Worm (Caenorhabditis elegans) whole organism, L2 larva: ENCODE results near the gene pmp-1.

Experiments used
- C34F6.9 ChIP-seq: fragments of 150-350 bp; optimal IDR thresholded peaks from 2 replicates; lab custom pipeline; 2014; ENCODE audit warnings: missing biosample characterization, missing genetic modification characterization
- F13H6.1 ChIP-seq: sonication (generic microtip); optimal IDR thresholded peaks from 2 replicates; lab custom pipeline; 2016; ENCODE audit warnings: missing genetic modification characterization, missing compliant biosample characterization
- R02D3.7 ChIP-seq: fragments of 150-350 bp; optimal IDR thresholded peaks from 2 replicates; lab custom pipeline; 2014; ENCODE audit warnings: missing biosample characterization, missing genetic modification characterization
- Y55F3AM.14 ChIP-seq: fragments of 200-800 bp; sonication (Bioruptor generic); optimal IDR thresholded peaks from 2 replicates; lab custom pipeline; 2018; ENCODE audit warnings: mild to moderate bottlenecking, missing genetic modification characterization, missing compliant biosample characterization
- ZK546.5 ChIP-seq: sonication (generic microtip); optimal IDR thresholded peaks from 2 replicates; lab custom pipeline; 2017; ENCODE audit warnings: missing biosample characterization, missing genetic modification characterization
- alr-1 ChIP-seq: fragments of 150-350 bp; optimal IDR thresholded peaks from 2 replicates; lab custom pipeline; 2014; ENCODE audit warnings: missing biosample characterization, missing genetic modification characterization
- aly-2 ChIP-seq: fragments of 150-350 bp; optimal IDR thresholded peaks from 2 replicates; lab custom pipeline; 2014; ENCODE audit warnings: missing biosample characterization, missing genetic modification characterization
- ama-1 ChIP-seq: fragments of 150-350 bp; optimal IDR thresholded peaks from 2 replicates; lab custom pipeline; 2018; ENCODE audit warnings: inconsistent platforms
- blmp-1 ChIP-seq: sonication (generic microtip); optimal IDR thresholded peaks from 2 replicates; lab custom pipeline; 2017; ENCODE audit warnings: missing genetic modification characterization, mild to moderate bottlenecking, missing compliant biosample characterization, antibody characterized with exemption, moderate library complexity; ENCODE audit not compliant: insufficient read depth
- ceh-82 ChIP-seq: fragments of 150-350 bp; optimal IDR thresholded peaks from 2 replicates; lab custom pipeline; 2014; ENCODE audit warnings: missing biosample characterization, missing genetic modification characterization
- crh-2 ChIP-seq: sonication (generic microtip); optimal IDR thresholded peaks from 2 replicates; lab custom pipeline; 2017; ENCODE audit warnings: missing biosample characterization, missing genetic modification characterization
- dmd-4 ChIP-seq: sonication (generic microtip); optimal IDR thresholded peaks from 2 replicates; lab custom pipeline; 2017; ENCODE audit warnings: missing biosample characterization, missing genetic modification characterization
- egl-27 ChIP-seq: sonication (generic microtip); optimal IDR thresholded peaks from 3 replicates; lab custom pipeline; 2017; ENCODE audit warnings: missing biosample characterization, missing genetic modification reagents, missing genetic modification characterization
- elt-1 ChIP-seq: fragments of 150-350 bp; optimal IDR thresholded peaks from 2 replicates; lab custom pipeline; 2014; ENCODE audit warnings: missing biosample characterization, missing genetic modification characterization
- elt-3 ChIP-seq: sonication (generic microtip); optimal IDR thresholded peaks from 2 replicates; lab custom pipeline; 2017; ENCODE audit warnings: missing biosample characterization, missing genetic modification characterization
- fos-1 ChIP-seq: fragments of 150-350 bp; optimal IDR thresholded peaks from 2 replicates; lab custom pipeline; 2014; ENCODE audit warnings: missing biosample characterization, missing genetic modification characterization
- gmeb-1 ChIP-seq: fragments of 150-350 bp; optimal IDR thresholded peaks from 2 replicates; lab custom pipeline; 2014; ENCODE audit warnings: missing biosample characterization, missing genetic modification characterization
- lin-11 ChIP-seq: fragments of 150-350 bp; sonication (generic microtip); optimal IDR thresholded peaks from 2 replicates; lab custom pipeline; 2014; ENCODE audit warnings: missing biosample characterization, missing genetic modification characterization, inconsistent platforms, mixed read lengths
- lin-13 ChIP-seq: fragments of 150-350 bp; optimal IDR thresholded peaks from 2 replicates; lab custom pipeline; 2014; ENCODE audit warnings: missing biosample characterization, missing genetic modification reagents, missing genetic modification characterization
- lin-39 ChIP-seq: fragments of 150-350 bp; optimal IDR thresholded peaks from 2 replicates; lab custom pipeline; 2014; ENCODE audit warnings: missing biosample characterization, missing genetic modification reagents, missing genetic modification characterization
- lsy-2 ChIP-seq, 2 experiments: fragments of 150-350 bp in 1 of 2; sonication (generic microtip) in 1 of 2; optimal IDR thresholded peaks; 2 replicates each; lab custom pipeline; 2014 to 2017; ENCODE audit warnings: missing biosample characterization in 2 of 2, missing genetic modification characterization in 2 of 2
- mab-5 ChIP-seq: fragments of 150-350 bp; optimal IDR thresholded peaks from 2 replicates; lab custom pipeline; 2014; ENCODE audit warnings: missing biosample characterization, missing genetic modification characterization
- mdl-1 ChIP-seq, 2 experiments: fragments of 150-350 bp in 1 of 2; sonication (generic microtip) in 1 of 2; optimal IDR thresholded peaks; 2 replicates each; lab custom pipeline; 2017; ENCODE audit warnings: missing biosample characterization in 2 of 2, missing genetic modification characterization in 2 of 2
- nhr-10 ChIP-seq: sonication (generic microtip); optimal IDR thresholded peaks from 2 replicates; lab custom pipeline; 2017; ENCODE audit warnings: missing biosample characterization, missing genetic modification characterization
- nhr-11 ChIP-seq: fragments of 150-350 bp; optimal IDR thresholded peaks from 2 replicates; lab custom pipeline; 2014; ENCODE audit warnings: missing biosample characterization, missing genetic modification characterization
- nhr-12 ChIP-seq: fragments of 150-350 bp; optimal IDR thresholded peaks from 2 replicates; lab custom pipeline; 2014; ENCODE audit warnings: missing biosample characterization, missing genetic modification characterization
- nhr-129 ChIP-seq: fragments of 150-350 bp; optimal IDR thresholded peaks from 2 replicates; lab custom pipeline; 2014; ENCODE audit warnings: missing biosample characterization, missing genetic modification characterization
- nhr-23 ChIP-seq: fragments of 150-350 bp; optimal IDR thresholded peaks from 2 replicates; lab custom pipeline; 2014; ENCODE audit warnings: missing biosample characterization, missing genetic modification reagents, missing genetic modification characterization
- nhr-25 ChIP-seq: fragments of 150-350 bp; sonication (generic microtip); optimal IDR thresholded peaks from 3 replicates; lab custom pipeline; 2014; ENCODE audit warnings: missing biosample characterization, missing genetic modification characterization
- nhr-6 ChIP-seq: fragments of 150-350 bp; optimal IDR thresholded peaks from 2 replicates; lab custom pipeline; 2014; ENCODE audit warnings: missing biosample characterization, missing genetic modification characterization
- peb-1 ChIP-seq: fragments of 150-350 bp; optimal IDR thresholded peaks from 2 replicates; lab custom pipeline; 2014; ENCODE audit warnings: missing biosample characterization, missing genetic modification characterization
- sem-4 ChIP-seq: fragments of 150-350 bp; optimal IDR thresholded peaks from 2 replicates; lab custom pipeline; 2014; ENCODE audit warnings: missing biosample characterization, missing genetic modification reagents, missing genetic modification characterization
- sma-3 ChIP-seq: sonication (generic microtip); optimal IDR thresholded peaks from 2 replicates; lab custom pipeline; 2016; ENCODE audit warnings: missing genetic modification reagents, missing genetic modification characterization, missing compliant biosample characterization
- sma-9 ChIP-seq, 2 experiments: fragments of 150-350 bp in 1 of 2; sonication (generic microtip) in 1 of 2; optimal IDR thresholded peaks; 2 replicates each; lab custom pipeline; 2014 to 2016; ENCODE audit warnings: missing genetic modification characterization in 2 of 2, mild to moderate bottlenecking in 1 of 2, missing biosample characterization in 1 of 2, missing compliant biosample characterization in 1 of 2, missing genetic modification reagents in 1 of 2, moderate library complexity in 1 of 2
- snpc-4 ChIP-seq: fragments of 150-350 bp; optimal IDR thresholded peaks from 2 replicates; lab custom pipeline; 2014; ENCODE audit warnings: missing biosample characterization, missing genetic modification characterization
- unc-39 ChIP-seq: fragments of 150-350 bp; optimal IDR thresholded peaks from 2 replicates; lab custom pipeline; 2014; ENCODE audit warnings: missing biosample characterization, missing genetic modification characterization
- unc-55 ChIP-seq: fragments of 150-350 bp; sonication (generic microtip); optimal IDR thresholded peaks from 3 replicates; lab custom pipeline; 2014; ENCODE audit warnings: missing biosample characterization, missing genetic modification reagents, missing genetic modification characterization
- unc-62 ChIP-seq: fragments of 150-350 bp; optimal IDR thresholded peaks from 2 replicates; lab custom pipeline; 2014; ENCODE audit warnings: missing biosample characterization, missing genetic modification reagents, missing genetic modification characterization
- zag-1 ChIP-seq: fragments of 150-350 bp; optimal IDR thresholded peaks from 2 replicates; lab custom pipeline; 2014; ENCODE audit warnings: missing biosample characterization, missing genetic modification characterization
- ztf-1 ChIP-seq: fragments of 200-800 bp; sonication (Bioruptor generic); conservative IDR thresholded peaks from 2 replicates; pipeline ENCODE4 v1.3.6; 2022; ENCODE audit warnings: missing genetic modification characterization, missing compliant biosample characterization
- ztf-11 ChIP-seq: sonication (generic microtip); optimal IDR thresholded peaks from 2 replicates; lab custom pipeline; 2017; ENCODE audit warnings: missing biosample characterization, missing genetic modification characterization

Gene pmp-1

ce11 chrII:6846723-6847122 lies 36.8 kb downstream of the pmp-1 start:
- TF ChIP-seq mdl-1 (tag; optimal IDR thresholded peaks at IDR 0.05; lab: Kevin White, UChicago) (no peak), ZK546.5 (tag; lab: Kevin White, UChicago) (no peak), lsy-2 (tag; optimal IDR thresholded peaks at IDR 0.05; lab: Kevin White, UChicago) (no peak), mab-5 (tag; lab: Kevin White, UChicago) (no peak), nhr-12 (no peak), aly-2 (tag; lab: Kevin White, UChicago) (no peak), ztf-1 (no peak), sem-4 (tag; lab: Kevin White, UChicago) (no peak), snpc-4 (no peak), dmd-4 (no peak), nhr-23 (tag; lab: Kevin White, UChicago) (no peak), elt-1 (no peak), nhr-10 (no peak), lin-11 (tag; lab: Kevin White, UChicago) (no peak), fos-1 (tag; lab: Kevin White, UChicago) (no peak)
- TF ChIP-seq, all 48 proteins: peak for 0

- TF ChIP-seq snpc-4 = no peak
- peak; percentile 42 for TF ChIP-seq blmp-1 (tag; lab: Kevin White, UChicago)
- no peak for TF ChIP-seq ceh-82 (tag; lab: Kevin White, UChicago)
- TF ChIP-seq C34F6.9 (tag; lab: Kevin White, UChicago) = peak; percentile 6
- TF ChIP-seq elt-3 (tag; lab: Kevin White, UChicago) = no peak
- peak in 1 of 2 experiments; percentile 18 for TF ChIP-seq lsy-2 (tag; optimal IDR thresholded peaks at IDR 0.05; lab: Kevin White, UChicago)
- peak; percentile 3 for TF ChIP-seq nhr-25 (tag; lab: Kevin White, UChicago)
- peak; percentile 18 for TF ChIP-seq gmeb-1 (tag; lab: Kevin White, UChicago)
- TF ChIP-seq crh-2 (tag; lab: Kevin White, UChicago) = no peak
- TF ChIP-seq nhr-11 (tag; lab: Kevin White, UChicago) = no peak
- peak; percentile 74 for TF ChIP-seq egl-27
- TF ChIP-seq fos-1 (tag; lab: Kevin White, UChicago) = peak; percentile 29
Observed at ce11 chrII:6845006-6845459, 38.5 kb downstream of the pmp-1 start.

ce11 chrII:6844227-6845005 lies 39.1 kb downstream of the pmp-1 start:
- TF ChIP-seq unc-55 = peak; percentile 38
- no peak for TF ChIP-seq aly-2 (tag; lab: Kevin White, UChicago)
- TF ChIP-seq nhr-25 (tag; lab: Kevin White, UChicago) = no peak
- TF ChIP-seq lin-13 (GFP tag; lab: Kevin White, UChicago) = no peak
- TF ChIP-seq elt-1 = no peak
- TF ChIP-seq sma-3 (GFP tag; lab: Kevin White, UChicago) = no peak
- TF ChIP-seq fos-1 (tag; lab: Kevin White, UChicago) = no peak
- TF ChIP-seq sma-9 (GFP tag; optimal IDR thresholded peaks at IDR 0.05; lab: Kevin White, UChicago) = peak; percentile 5
- TF ChIP-seq sma-9 (tag; optimal IDR thresholded peaks at IDR 0.05; lab: Kevin White, UChicago) = no peak
- TF ChIP-seq nhr-129 (tag; lab: Kevin White, UChicago) = peak; percentile 24
- no peak for TF ChIP-seq nhr-23 (tag; lab: Kevin White, UChicago)
- no peak for TF ChIP-seq ama-1 (lab: Kevin White, UChicago)
- TF ChIP-seq unc-39 (tag; lab: Kevin White, UChicago) = no peak
- no peak for TF ChIP-seq zag-1 (tag; lab: Kevin White, UChicago)
- TF ChIP-seq Y55F3AM.14 (GFP tag; lab: Kevin White, UChicago) = no peak
- TF ChIP-seq ZK546.5 (tag; lab: Kevin White, UChicago) = no peak
- TF ChIP-seq mab-5 (tag; lab: Kevin White, UChicago) = no peak
- peak; percentile 20 for TF ChIP-seq crh-2 (tag; lab: Kevin White, UChicago)
- TF ChIP-seq nhr-12 = no peak
- TF ChIP-seq gmeb-1 (tag; lab: Kevin White, UChicago) = no peak
- TF ChIP-seq peb-1 (tag; lab: Kevin White, UChicago) = no peak
- TF ChIP-seq egl-27 = peak; percentile 47
- TF ChIP-seq unc-62 (GFP tag; lab: Kevin White, UChicago) = no peak
- TF ChIP-seq lsy-2 (tag; optimal IDR thresholded peaks at IDR 0.05; lab: Kevin White, UChicago) = peak in 1 of 2 experiments; percentile 31
- TF ChIP-seq F13H6.1 = no peak
- no peak for TF ChIP-seq R02D3.7 (tag; lab: Kevin White, UChicago)
- TF ChIP-seq C34F6.9 (tag; lab: Kevin White, UChicago) = peak; percentile 30
- TF ChIP-seq nhr-6 (tag; lab: Kevin White, UChicago) = no peak
- no peak for TF ChIP-seq ztf-11
- no peak for TF ChIP-seq dmd-4
- no peak for TF ChIP-seq lin-39 (tag; lab: Kevin White, UChicago)
- no peak for TF ChIP-seq ceh-82 (tag; lab: Kevin White, UChicago)
- TF ChIP-seq alr-1 = no peak
